Worm (Caenorhabditis elegans): ENCODE measurements around the gene atrn-1.

ce11 chrX:14753514-14754076 is 42.2 kb downstream of the atrn-1 start, which contains the start of gene sucl-1:
- TF ChIP-seq efl-1 (GFP tag; optimal IDR thresholded peaks at IDR 0.05), result no peak
- peak; percentile 32 for TF ChIP-seq snpc-4 (GFP tag; optimal IDR thresholded peaks at IDR 0.05)
- TF ChIP-seq snpc-4 (tag; optimal IDR thresholded peaks at IDR 0.05), result peak; percentile 68 to 75 (median 72)
- no peak for TF ChIP-seq bed-2 (GFP tag; IDR thresholded peaks at IDR 0.05)
- no peak for TF ChIP-seq unc-62 (GFP tag; optimal IDR thresholded peaks at IDR 0.05)
- TF ChIP-seq C06A6.2 (GFP tag; conservative IDR thresholded peaks at IDR 0.05), result no peak
- no peak for TF ChIP-seq cebp-2 (GFP tag; IDR thresholded peaks at IDR 0.05)
- TF ChIP-seq akir-1 (GFP tag; optimal IDR thresholded peaks at IDR 0.05), result peak; percentile 21
- TF ChIP-seq pha-4 (tag; optimal IDR thresholded peaks at IDR 0.05), result no peak
- no peak for TF ChIP-seq Y95B8A.8 (GFP tag; IDR thresholded peaks at IDR 0.05)
- TF ChIP-seq unc-130 (GFP tag; optimal IDR thresholded peaks at IDR 0.05), result no peak

Measured in whole organism, young adult.